Worm (Caenorhabditis elegans) whole organism, late embryonic: ENCODE results near the gene slc-17.3.
A peak's percentile ranks its signal among the peaks of the same experiment; 100 is the strongest.

Experiments used
- C08G9.2 ChIP-seq: sonication (generic microtip); optimal IDR thresholded peaks from 2 replicates; lab custom pipeline; 2016; ENCODE audit warnings: mild to moderate bottlenecking, missing genetic modification characterization, moderate library complexity, missing compliant biosample characterization
- C38D4.7 ChIP-seq: fragments of 200-800 bp; sonication (Bioruptor generic); optimal IDR thresholded peaks from 2 replicates; lab custom pipeline; 2018; ENCODE audit warnings: mild to moderate bottlenecking, missing genetic modification characterization, moderate library complexity, missing compliant biosample characterization
- F13H6.1 ChIP-seq: sonication (generic microtip); optimal IDR thresholded peaks from 2 replicates; lab custom pipeline; 2016; ENCODE audit warnings: missing genetic modification characterization, missing compliant biosample characterization
- ama-1 ChIP-seq: fragments of 150-350 bp; optimal IDR thresholded peaks from 2 replicates; lab custom pipeline; 2014
- ceh-14 ChIP-seq: sonication (generic microtip); optimal IDR thresholded peaks from 2 replicates; lab custom pipeline; 2016; ENCODE audit warnings: missing genotype, missing genetic modification characterization, missing compliant biosample characterization
- ceh-18 ChIP-seq: sonication (generic microtip); optimal IDR thresholded peaks from 2 replicates; lab custom pipeline; 2016; ENCODE audit warnings: missing genetic modification characterization, missing compliant biosample characterization
- ceh-19 ChIP-seq: fragments of 200-800 bp; sonication (Bioruptor generic); optimal IDR thresholded peaks from 2 replicates; lab custom pipeline; 2018; ENCODE audit warnings: mild to moderate bottlenecking, missing genetic modification characterization, missing compliant biosample characterization
- ceh-22 ChIP-seq: sonication (generic microtip); optimal IDR thresholded peaks from 2 replicates; lab custom pipeline; 2017; ENCODE audit warnings: missing biosample characterization, missing genetic modification characterization
- ceh-31 ChIP-seq: sonication (generic microtip); optimal IDR thresholded peaks from 2 replicates; lab custom pipeline; 2016; ENCODE audit warnings: missing genetic modification characterization, missing compliant biosample characterization
- ceh-34 ChIP-seq: sonication (generic microtip); optimal IDR thresholded peaks from 2 replicates; lab custom pipeline; 2016; ENCODE audit warnings: mild to moderate bottlenecking, missing genetic modification characterization, missing compliant biosample characterization
- ceh-45 ChIP-seq: fragments of 200-800 bp; sonication (Bioruptor generic); IDR thresholded peaks from 2 replicates; pipeline ENCODE4 v1.3.6; 2022; ENCODE audit warnings: missing genetic modification reagents, missing genetic modification characterization, missing compliant biosample characterization
- ceh-48 ChIP-seq: sonication (generic microtip); optimal IDR thresholded peaks from 2 replicates; lab custom pipeline; 2016; ENCODE audit warnings: missing genetic modification characterization, inconsistent platforms, missing compliant biosample characterization
- che-1 ChIP-seq: sonication (generic microtip); optimal IDR thresholded peaks from 2 replicates; lab custom pipeline; 2016; ENCODE audit warnings: mild to moderate bottlenecking, missing genetic modification characterization, missing compliant biosample characterization
- dmd-4 ChIP-seq: sonication (generic microtip); optimal IDR thresholded peaks from 2 replicates; lab custom pipeline; 2016; ENCODE audit warnings: borderline replicate concordance, missing genetic modification characterization, missing compliant biosample characterization
- ets-4 ChIP-seq: sonication (generic microtip); optimal IDR thresholded peaks from 2 replicates; lab custom pipeline; 2016; ENCODE audit warnings: missing genetic modification characterization, missing compliant biosample characterization
- eyg-1 ChIP-seq: sonication (generic microtip); optimal IDR thresholded peaks from 2 replicates; lab custom pipeline; 2016; ENCODE audit warnings: missing genotype, missing genetic modification characterization, missing compliant biosample characterization
- fkh-10 ChIP-seq: fragments of 150-350 bp; optimal IDR thresholded peaks from 2 replicates; lab custom pipeline; 2014; ENCODE audit warnings: missing biosample characterization, missing genetic modification reagents, missing genetic modification characterization
- hlh-15 ChIP-seq: sonication (generic microtip); optimal IDR thresholded peaks from 2 replicates; lab custom pipeline; 2016; ENCODE audit warnings: missing genetic modification characterization, missing compliant biosample characterization
- hlh-30 ChIP-seq: sonication (generic microtip); optimal IDR thresholded peaks from 2 replicates; lab custom pipeline; 2017; ENCODE audit warnings: antibody characterized with exemption, missing genetic modification characterization, missing compliant biosample characterization; ENCODE audit not compliant: insufficient read depth
- hlh-6 ChIP-seq: sonication (generic microtip); optimal IDR thresholded peaks from 2 replicates; lab custom pipeline; 2016; ENCODE audit warnings: missing genotype, missing genetic modification characterization, missing compliant biosample characterization
- lim-6 ChIP-seq: sonication (generic microtip); optimal IDR thresholded peaks from 2 replicates; lab custom pipeline; 2016; ENCODE audit warnings: missing genetic modification characterization, missing compliant biosample characterization
- mec-3 ChIP-seq: sonication (generic microtip); optimal IDR thresholded peaks from 2 replicates; lab custom pipeline; 2016; ENCODE audit warnings: borderline replicate concordance, missing genetic modification characterization, missing compliant biosample characterization
- nhr-232 ChIP-seq: sonication (generic microtip); optimal IDR thresholded peaks from 2 replicates; lab custom pipeline; 2016; ENCODE audit warnings: missing genetic modification characterization, missing compliant biosample characterization
- npax-4 ChIP-seq: sonication (generic microtip); optimal IDR thresholded peaks from 2 replicates; lab custom pipeline; 2016; ENCODE audit warnings: missing genetic modification characterization, missing compliant biosample characterization
- odd-2 ChIP-seq: sonication (generic microtip); optimal IDR thresholded peaks from 2 replicates; lab custom pipeline; 2017; ENCODE audit warnings: antibody characterized with exemption, mild to moderate bottlenecking, missing genetic modification characterization, missing compliant biosample characterization
- pag-3 ChIP-seq: sonication (generic microtip); optimal IDR thresholded peaks from 2 replicates; lab custom pipeline; 2016; ENCODE audit warnings: missing compliant biosample characterization, missing genetic modification characterization, borderline replicate concordance
- pax-1 ChIP-seq: fragments of 150-350 bp; optimal IDR thresholded peaks from 2 replicates; lab custom pipeline; 2014; ENCODE audit warnings: missing biosample characterization, missing genetic modification characterization
- pros-1 ChIP-seq: fragments of 150-350 bp; optimal IDR thresholded peaks from 2 replicates; lab custom pipeline; 2014; ENCODE audit warnings: missing biosample characterization, missing genetic modification reagents, missing genetic modification characterization
- rnt-1 ChIP-seq: sonication (generic microtip); optimal IDR thresholded peaks from 2 replicates; lab custom pipeline; 2016; ENCODE audit warnings: missing genetic modification characterization, missing compliant biosample characterization
- sox-4 ChIP-seq: sonication (generic microtip); optimal IDR thresholded peaks from 2 replicates; lab custom pipeline; 2017; ENCODE audit warnings: mild to moderate bottlenecking, missing genetic modification characterization, inconsistent platforms, missing compliant biosample characterization
- tbx-2 ChIP-seq: sonication (generic microtip); optimal IDR thresholded peaks from 2 replicates; lab custom pipeline; 2016; ENCODE audit warnings: missing genetic modification characterization, missing compliant biosample characterization
- ttx-3 ChIP-seq: sonication (generic microtip); optimal IDR thresholded peaks from 2 replicates; lab custom pipeline; 2016; ENCODE audit warnings: missing genetic modification reagents, missing genetic modification characterization, missing compliant biosample characterization
- unc-42 ChIP-seq: sonication (generic microtip); optimal IDR thresholded peaks from 2 replicates; lab custom pipeline; 2016; ENCODE audit warnings: missing genotype, missing genetic modification characterization, missing compliant biosample characterization
- unc-55 ChIP-seq: sonication (generic microtip); optimal IDR thresholded peaks from 2 replicates; lab custom pipeline; 2017; ENCODE audit warnings: missing biosample characterization, missing genetic modification reagents, missing genetic modification characterization
- unc-86 ChIP-seq: sonication (generic microtip); optimal IDR thresholded peaks from 2 replicates; lab custom pipeline; 2016; ENCODE audit warnings: missing genetic modification characterization, missing compliant biosample characterization

Gene slc-17.3

ce11 chrIII:7884863-7885262 is 19.8 kb upstream of the slc-17.3 start, which contains the start of gene ZK688.11:
ZK688.11 (minus strand) TSS chrIII:7884963.
- TF ChIP-seq hlh-30 (tag; lab: Kevin White, UChicago) (no peak), ceh-48 (tag; lab: Kevin White, UChicago) (no peak), ceh-31 (tag; lab: Kevin White, UChicago) (no peak), mec-3 (tag; lab: Kevin White, UChicago) (no peak), ceh-19 (no peak), pros-1 (tag; lab: Kevin White, UChicago) (no peak), unc-42 (tag; lab: Kevin White, UChicago) (no peak), F13H6.1 (tag; lab: Kevin White, UChicago) (no peak), rnt-1 (no peak), pag-3 (tag; lab: Kevin White, UChicago) (no peak), sox-4 (no peak), ttx-3 (no peak), hlh-15 (tag; lab: Kevin White, UChicago) (no peak), npax-4 (tag; lab: Kevin White, UChicago) (no peak), lim-6 (tag; lab: Kevin White, UChicago) (no peak)

- TF ChIP-seq dmd-4 (tag; lab: Kevin White, UChicago): no peak
- TF ChIP-seq hlh-6 (tag; lab: Kevin White, UChicago): no peak
- TF ChIP-seq ceh-34: no peak
- no peak for TF ChIP-seq ceh-31 (tag; lab: Kevin White, UChicago)
- no peak for TF ChIP-seq C08G9.2
Measured at ce11 chrIII:7882900-7883299, 17.8 kb upstream of the slc-17.3 start, which contains the start of gene ZK688.9. ZK688.9 (minus strand) TSS chrIII:7883000.

DNA sequence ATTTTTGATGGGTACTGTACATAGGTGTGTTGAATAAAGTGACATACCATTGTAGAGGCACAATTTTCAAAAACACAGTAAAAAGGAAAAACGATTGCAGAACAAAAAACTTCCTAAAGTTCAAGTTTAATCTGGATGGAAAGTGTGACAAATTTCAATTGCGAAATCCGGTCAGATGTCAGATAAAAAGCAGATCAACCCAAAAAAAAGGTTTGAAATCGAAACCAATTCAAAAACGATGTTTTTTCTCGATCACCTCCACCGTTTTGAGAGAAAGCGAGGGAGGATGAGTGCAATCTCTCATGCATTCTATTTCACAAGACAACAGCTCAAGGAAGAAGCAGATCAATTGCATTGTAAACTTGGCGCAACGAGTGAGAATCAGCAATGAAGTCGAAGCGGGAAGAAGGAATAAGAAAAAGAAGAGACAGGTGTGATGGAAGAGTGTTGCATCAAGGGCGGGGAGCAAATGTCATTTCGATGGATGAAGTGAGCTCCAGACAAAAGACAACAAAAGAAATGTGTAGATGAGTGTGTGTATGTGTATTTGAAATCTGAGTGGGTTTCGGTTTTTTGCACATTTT is 15.1 kb upstream of the slc-17.3 start:
- peak; percentile 72 for TF ChIP-seq unc-55
- no peak for TF ChIP-seq odd-2
- peak; percentile 75 for TF ChIP-seq ceh-18 (tag; lab: Kevin White, UChicago)
- TF ChIP-seq pax-1 (tag; lab: Kevin White, UChicago): no peak
- TF ChIP-seq rnt-1: peak; percentile 46
- no peak for TF ChIP-seq sox-4
- TF ChIP-seq, all 69 proteins: peak for 3

DNA sequence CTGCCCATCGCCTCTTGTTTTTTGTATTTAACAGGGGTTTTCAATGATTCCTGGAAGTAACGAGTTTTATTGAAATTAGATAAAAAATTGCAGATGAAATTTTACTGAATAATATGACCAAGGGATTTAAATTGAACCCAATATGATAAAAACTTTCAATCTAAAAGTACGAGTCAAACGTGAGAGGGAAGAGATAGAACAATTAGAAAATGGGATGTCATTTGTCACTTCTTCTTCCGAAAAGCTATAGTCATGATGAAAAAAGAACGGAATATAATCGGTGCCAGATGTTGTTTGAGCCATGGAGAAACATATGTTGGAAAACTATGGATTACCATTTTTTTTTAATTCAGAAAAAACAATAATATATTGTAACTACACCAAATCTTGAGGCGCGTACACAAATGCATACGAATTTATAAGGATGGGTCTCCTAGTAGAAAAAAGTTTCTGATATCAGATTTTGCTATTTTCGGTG is 13.8 kb upstream of the slc-17.3 start, which contains the start of gene sup-18:
Gene sup-18 (minus strand): TSS at position 51 of the 478 bp plus-strand sequence.
- TF ChIP-seq ama-1 (lab: Kevin White, UChicago) (no peak), unc-86 (no peak), fkh-10 (GFP tag; lab: Kevin White, UChicago) (no peak), odd-2 (no peak), eyg-1 (tag; lab: Kevin White, UChicago) (no peak)
- TF ChIP-seq, all 69 proteins: peak for 0

DNA sequence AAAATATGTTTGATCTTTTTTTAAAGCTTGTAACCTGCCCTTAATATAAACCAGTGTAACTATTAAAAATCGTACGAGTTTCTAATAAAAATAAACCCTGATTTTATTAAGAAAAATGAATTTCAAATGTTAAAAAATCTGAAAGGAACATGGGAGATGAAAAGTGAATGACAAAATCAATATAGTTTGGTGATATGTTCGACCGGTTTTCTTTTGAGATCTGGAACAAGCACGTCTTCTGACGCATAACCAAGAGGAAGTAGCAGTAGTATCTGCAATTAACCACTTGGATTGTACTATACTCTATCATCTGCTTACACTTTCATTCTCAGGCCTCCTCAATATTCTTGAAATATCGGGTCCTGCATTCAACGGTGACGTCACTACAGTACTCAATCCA is 12.0 kb upstream of the slc-17.3 start:
- no peak for TF ChIP-seq che-1 (tag; lab: Kevin White, UChicago)
- TF ChIP-seq ceh-14: no peak
- no peak for TF ChIP-seq npax-4 (tag; lab: Kevin White, UChicago)
- TF ChIP-seq ceh-45 (GFP tag; lab: Robert Waterston, UW): no peak
- no peak for TF ChIP-seq pros-1 (tag; lab: Kevin White, UChicago)
- TF ChIP-seq ceh-18 (tag; lab: Kevin White, UChicago): no peak
- no peak for TF ChIP-seq odd-2
- TF ChIP-seq ceh-22 (tag; lab: Kevin White, UChicago): no peak
- no peak for TF ChIP-seq tbx-2 (tag; lab: Kevin White, UChicago)
- TF ChIP-seq nhr-232 (tag; lab: Kevin White, UChicago): no peak
- TF ChIP-seq mec-3 (tag; lab: Kevin White, UChicago): no peak
- no peak for TF ChIP-seq C38D4.7 (GFP tag; lab: Kevin White, UChicago)
- no peak for TF ChIP-seq ets-4 (tag; lab: Kevin White, UChicago)
- TF ChIP-seq ttx-3: no peak
- no peak for TF ChIP-seq eyg-1 (tag; lab: Kevin White, UChicago)
